Fruit fly (Drosophila melanogaster): Measurements from ENCODE around the gene Polr1C.

dm6 chr2L:4997401-4998259 is 28.8 kb downstream of the Polr1C start:
- TF ChIP-seq CG8478 (optimal IDR thresholded peaks at IDR 0.05) (no peak), CTCF (optimal IDR thresholded peaks at IDR 0.05) (peak; percentile 40 to 43)

All from S2 (cell line).